Worm (Caenorhabditis elegans): ENCODE measurements around the gene htz-1.
A peak's percentile ranks its signal among the peaks of the same experiment; 100 is the strongest.

htz-1 gene

DNA sequence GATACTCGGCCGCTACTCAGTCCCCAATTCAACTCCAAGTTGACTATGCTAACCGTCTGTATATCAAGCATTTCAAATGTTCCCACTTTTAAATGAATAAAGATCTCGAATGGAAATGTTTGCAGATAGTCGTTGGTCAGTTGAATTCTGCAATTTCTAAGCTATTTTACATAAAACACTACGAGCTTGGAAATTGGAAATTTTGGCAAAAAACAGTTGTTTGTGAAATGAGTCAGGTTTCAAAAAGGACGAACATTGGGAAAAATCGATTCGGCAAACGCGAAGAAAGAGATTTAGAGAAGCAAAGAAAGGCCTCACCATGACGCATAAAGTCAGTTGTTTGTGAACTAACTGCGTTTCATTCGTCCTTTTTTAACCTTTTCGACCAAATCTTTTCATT is 868 bp downstream of the htz-1 start (continued):
- no peak for TF ChIP-seq mxl-3 (GFP tag; optimal IDR thresholded peaks at IDR 0.05)
- no peak for TF ChIP-seq mdl-1 (tag; optimal IDR thresholded peaks at IDR 0.05)
- TF ChIP-seq mes-2 (tag; optimal IDR thresholded peaks at IDR 0.05; ENCODE audit: poor library complexity, severe bottlenecking): peak; percentile 50
- no peak for TF ChIP-seq zfp-2 (tag; optimal IDR thresholded peaks at IDR 0.05)
- TF ChIP-seq hlh-30 (tag; optimal IDR thresholded peaks at IDR 0.05; ENCODE audit: insufficient read depth): peak; percentile 63

DNA sequence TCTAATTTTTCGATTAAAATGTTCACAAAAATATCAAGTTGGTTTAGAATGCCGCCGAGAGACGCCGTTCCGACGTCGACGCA is 1.1 kb downstream of the htz-1 start, which contains the start of gene chat-1:
Gene chat-1 (plus strand): TSS at position 48 of the 83 bp plus-strand sequence.
- TF ChIP-seq madf-9 (GFP tag; conservative IDR thresholded peaks at IDR 0.05): no peak
- no peak for TF ChIP-seq tra-1 (GFP tag; IDR thresholded peaks at IDR 0.05)
- TF ChIP-seq F26F4.8 (GFP tag; conservative IDR thresholded peaks at IDR 0.05): no peak
- TF ChIP-seq lin-13 (GFP tag; optimal IDR thresholded peaks at IDR 0.05): no peak
- no peak for TF ChIP-seq R02D3.7 (tag; optimal IDR thresholded peaks at IDR 0.05)
- no peak for TF ChIP-seq daf-19 (GFP tag; conservative IDR thresholded peaks at IDR 0.05)
- TF ChIP-seq tag-97 (GFP tag; IDR thresholded peaks at IDR 0.05): no peak
- no peak for TF ChIP-seq nhr-237 (tag; optimal IDR thresholded peaks at IDR 0.05)
- no peak for TF ChIP-seq rbr-2 (tag; optimal IDR thresholded peaks at IDR 0.05)
- TF ChIP-seq zip-2 (tag; optimal IDR thresholded peaks at IDR 0.05): no peak
- TF ChIP-seq gei-8 (GFP tag; optimal IDR thresholded peaks at IDR 0.05): no peak
- TF ChIP-seq dmd-8 (GFP tag; IDR thresholded peaks at IDR 0.05): no peak

DNA sequence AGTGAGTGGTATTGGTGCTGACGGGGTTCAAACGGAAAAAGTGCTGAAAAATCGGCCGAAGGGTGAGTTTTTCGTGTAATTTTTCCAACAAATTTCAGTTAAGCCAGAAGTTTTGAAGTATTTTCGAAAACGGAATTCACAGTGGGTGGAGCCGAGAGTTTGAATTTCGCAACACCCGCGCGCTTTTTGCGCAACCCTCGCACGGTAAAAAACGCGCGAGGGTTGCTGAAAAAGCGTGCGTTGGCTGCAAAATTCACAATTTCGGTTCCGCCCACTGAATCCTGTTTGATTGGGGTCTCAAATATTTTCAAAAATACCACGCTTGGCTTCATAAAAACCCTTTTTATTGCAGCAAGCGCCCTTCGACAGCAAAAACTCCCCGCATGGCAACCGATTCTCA is 1.4 kb downstream of the htz-1 start:
- 0 out of 2 replicates have a peak, but pooled peaks have one; percentile 55 for TF ChIP-seq egl-43 (GFP tag; IDR thresholded peaks at IDR 0.05)
- TF ChIP-seq unc-130 (GFP tag; optimal IDR thresholded peaks at IDR 0.05): peak; percentile 31
- 0 out of 2 replicates have a peak, but pooled peaks have one; percentile 30 for TF ChIP-seq D1046.2 (GFP tag; IDR thresholded peaks at IDR 0.05)
- TF ChIP-seq snpc-1.2 (GFP tag; IDR thresholded peaks at IDR 0.05): peak; percentile 63
- no peak for TF ChIP-seq dmd-6 (GFP tag; IDR thresholded peaks at IDR 0.05)
- no peak for TF ChIP-seq Y75B8A.6 (GFP tag; IDR thresholded peaks at IDR 0.05)
- TF ChIP-seq set-16 (GFP tag; IDR thresholded peaks at IDR 0.05): no peak
- no peak for TF ChIP-seq ceh-28 (tag; optimal IDR thresholded peaks at IDR 0.05)
- TF ChIP-seq ztf-7 (tag; optimal IDR thresholded peaks at IDR 0.05): no peak
- TF ChIP-seq lin-38 (GFP tag; IDR thresholded peaks at IDR 0.05): peak; percentile 41
- TF ChIP-seq daf-12 (tag; optimal IDR thresholded peaks at IDR 0.05): no peak
- TF ChIP-seq zfp-2 (tag; optimal IDR thresholded peaks at IDR 0.05): no peak
- no peak for TF ChIP-seq lim-7 (GFP tag; IDR thresholded peaks at IDR 0.05)

DNA sequence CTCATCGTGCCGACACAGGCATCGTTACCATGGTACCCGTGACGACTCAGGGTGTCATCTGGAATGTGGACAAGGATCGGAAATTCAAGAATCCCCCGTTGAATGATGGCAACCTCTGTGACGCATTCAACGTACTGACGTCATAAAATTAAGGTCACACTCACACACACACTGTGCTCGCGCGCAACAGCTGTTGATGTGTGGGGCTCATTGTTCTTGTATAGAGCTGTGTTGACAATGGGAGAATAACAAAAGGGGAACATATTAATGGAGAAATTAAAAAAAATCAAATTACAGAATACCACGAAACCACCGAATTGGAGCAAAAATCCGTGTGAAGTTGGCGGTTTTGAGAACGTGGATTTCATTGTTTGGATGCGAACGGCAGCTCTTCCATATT is 2.3 kb downstream of the htz-1 start:
- TF ChIP-seq mes-2 (tag; optimal IDR thresholded peaks at IDR 0.05; ENCODE audit: poor library complexity, severe bottlenecking) (peak; percentile 15), hlh-11 (tag; optimal IDR thresholded peaks at IDR 0.05) (no peak)

DNA sequence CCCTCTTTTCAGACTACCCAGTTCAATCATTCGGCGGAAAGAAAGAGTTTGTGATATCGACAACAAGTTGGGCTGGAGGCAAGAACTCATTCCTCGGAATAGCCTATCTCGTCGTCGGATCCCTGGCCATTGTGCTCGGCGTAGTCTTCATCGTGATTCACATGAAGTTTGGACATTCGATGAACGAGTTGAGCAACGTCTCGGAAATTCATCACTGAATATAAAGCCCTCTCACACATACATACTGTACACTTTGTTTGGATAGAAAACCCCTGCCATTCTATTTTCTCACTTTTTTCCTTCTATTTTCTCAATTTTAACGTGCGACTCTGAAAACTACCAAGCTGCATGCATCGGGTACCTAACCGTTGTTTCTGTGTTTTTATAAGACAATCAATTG is 3.4 kb downstream of the htz-1 start, which contains the start of gene R08C7.12:
Gene R08C7.12 (plus strand): TSS at position 301 of the 400 bp plus-strand sequence.
- TF ChIP-seq ces-1 (GFP tag; optimal IDR thresholded peaks at IDR 0.05) (no peak), dve-1 (tag; optimal IDR thresholded peaks at IDR 0.05; ENCODE audit: insufficient read depth) (no peak), aha-1 (tag) (peak; percentile 8)

DNA sequence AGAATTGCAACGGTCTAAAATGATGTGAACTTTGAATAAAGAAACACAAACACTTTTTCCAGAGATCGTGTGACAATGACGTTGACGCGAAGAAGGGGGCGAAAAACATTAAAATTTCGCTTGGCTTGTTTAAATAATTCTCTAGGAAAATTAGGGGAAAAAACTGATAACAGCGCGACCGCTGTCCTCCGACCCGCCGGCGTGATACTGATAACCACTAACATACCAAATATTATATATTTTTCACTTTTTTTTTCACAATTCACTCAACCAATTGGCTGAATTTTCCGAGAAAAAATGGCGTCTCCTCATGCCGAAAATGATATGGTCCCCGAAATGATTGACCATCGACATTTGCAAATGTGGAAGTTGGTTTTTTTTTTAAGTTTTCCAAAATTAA is 3.8 kb downstream of the htz-1 start:
- TF ChIP-seq zfp-2 (tag; optimal IDR thresholded peaks at IDR 0.05) (peak; percentile 22), lin-13 (GFP tag; optimal IDR thresholded peaks at IDR 0.05) (no peak), F49E8.2 (tag; optimal IDR thresholded peaks at IDR 0.05; ENCODE audit: borderline replicate concordance) (peak; percentile 19), daf-16 (GFP tag; optimal IDR thresholded peaks at IDR 0.05) (peak in 1 of 2 experiments; percentile 53), daf-16 (tag; optimal IDR thresholded peaks at IDR 0.05) (peak; percentile 64), lin-38 (GFP tag; IDR thresholded peaks at IDR 0.05) (peak; percentile 62), pha-4 (GFP tag; IDR thresholded peaks at IDR 0.05) (no peak; the same call in 1 of the 2 replicates), pha-4 (tag; optimal IDR thresholded peaks at IDR 0.05) (no peak), mxl-2 (GFP tag; conservative IDR thresholded peaks at IDR 0.05) (no peak), vab-7 (GFP tag; IDR thresholded peaks at IDR 0.05) (no peak), zag-1 (tag; optimal IDR thresholded peaks at IDR 0.05) (no peak), duxl-1 (tag; optimal IDR thresholded peaks at IDR 0.05; ENCODE audit: poor library complexity) (no peak), saeg-2 (GFP tag; IDR thresholded peaks at IDR 0.05) (no peak), zip-2 (tag; optimal IDR thresholded peaks at IDR 0.05) (no peak), spr-1 (tag; optimal IDR thresholded peaks at IDR 0.05) (peak; percentile 31), lin-39 (tag; optimal IDR thresholded peaks at IDR 0.05) (no peak)

Data from whole organism, L4 larva.